Worm (Caenorhabditis elegans): ENCODE measurements around the gene orc-1.

Gene orc-1

DNA sequence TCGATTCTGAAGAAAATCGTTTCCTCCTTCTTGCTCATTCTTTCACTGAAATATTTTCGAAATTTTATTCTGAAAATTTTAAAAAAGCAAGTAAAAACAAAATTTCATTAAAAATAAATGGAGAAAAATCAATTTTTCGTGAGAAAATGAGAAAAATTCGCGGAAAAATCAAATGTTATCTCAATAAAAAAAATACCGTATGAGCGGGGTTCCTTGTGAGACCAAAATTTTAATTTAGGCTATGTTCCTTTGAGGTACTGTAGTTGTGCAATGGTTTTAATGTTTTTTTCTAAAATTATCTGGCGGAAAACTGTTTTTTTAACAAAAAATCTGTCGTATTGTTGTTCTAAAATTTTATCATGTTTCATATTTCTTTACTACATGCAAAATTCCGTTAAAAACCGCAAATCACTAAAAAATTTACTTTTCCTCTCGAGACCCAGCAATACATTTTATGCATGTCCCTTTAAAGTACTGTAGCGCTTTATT is 42.7 kb upstream of the orc-1 start, which contains the start of gene epg-6 (continued):
- TF ChIP-seq nfya-2 (GFP tag; IDR thresholded peaks at IDR 0.05) (no peak), snpc-1.1 (tag; optimal IDR thresholded peaks at IDR 0.05; ENCODE audit: insufficient read depth) (peak; percentile 17), atf-7 (tag; optimal IDR thresholded peaks at IDR 0.05) (no peak), aptf-2 (GFP tag; conservative IDR thresholded peaks at IDR 0.05) (no peak), hmg-1.2 (GFP tag; IDR thresholded peaks at IDR 0.05) (peak; percentile 21; the same call in 1 of the 2 replicates), F33H1.4 (GFP tag; IDR thresholded peaks at IDR 0.05) (peak; percentile 94), tbp1 (GFP tag; optimal IDR thresholded peaks at IDR 0.05) (peak; percentile 14), mxl-1 (tag; optimal IDR thresholded peaks at IDR 0.05) (no peak), efl-1 (GFP tag; optimal IDR thresholded peaks at IDR 0.05) (peak; percentile 75), nfya-1 (tag; optimal IDR thresholded peaks at IDR 0.05; ENCODE audit: borderline replicate concordance, insufficient read depth) (no peak), B0261.1 (tag; optimal IDR thresholded peaks at IDR 0.05) (no peak), hsf-1 (GFP tag; IDR thresholded peaks at IDR 0.05) (0 out of 2 replicates have a peak, but pooled peaks have one; percentile 28), B0336.3 (GFP tag; IDR thresholded peaks at IDR 0.05) (no peak), athp-1 (tag; optimal IDR thresholded peaks at IDR 0.05) (no peak), dpl-1 (GFP tag; optimal IDR thresholded peaks at IDR 0.05) (peak; percentile 27), madf-8 (GFP tag; conservative IDR thresholded peaks at IDR 0.05) (peak; percentile 82), ceh-79 (tag; optimal IDR thresholded peaks at IDR 0.05) (no peak), let-607 (tag; optimal IDR thresholded peaks at IDR 0.05) (no peak), hlh-26 (GFP tag; conservative IDR thresholded peaks at IDR 0.05) (no peak), Y56A3A.18 (GFP tag; IDR thresholded peaks at IDR 0.05) (no peak), egrh-3 (GFP tag; IDR thresholded peaks at IDR 0.05) (no peak), hrde-1 (tag; optimal IDR thresholded peaks at IDR 0.05; ENCODE audit: borderline replicate concordance) (no peak), lin-26 (GFP tag; IDR thresholded peaks at IDR 0.05) (no peak), snpc-1.3 (tag; optimal IDR thresholded peaks at IDR 0.05; ENCODE audit: insufficient read depth) (peak; percentile 58), ceh-91 (GFP tag; IDR thresholded peaks at IDR 0.05) (peak; percentile 84), gei-17 (GFP tag; optimal IDR thresholded peaks at IDR 0.05) (no peak), cebp-1 (GFP tag; IDR thresholded peaks at IDR 0.05) (no peak), cebp-1 (tag; optimal IDR thresholded peaks at IDR 0.05) (no peak), nhr-27 (tag; optimal IDR thresholded peaks at IDR 0.05) (no peak), nhr-80 (tag; optimal IDR thresholded peaks at IDR 0.05) (no peak), snpc-3.4 (tag; optimal IDR thresholded peaks at IDR 0.05) (peak; percentile 8), snpc-4 (GFP tag; optimal IDR thresholded peaks at IDR 0.05) (no peak), snpc-4 (tag; optimal IDR thresholded peaks at IDR 0.05) (peak in 1 of 4 experiments; percentile 0), rcor-1 (GFP tag; IDR thresholded peaks at IDR 0.05) (no peak), lsl-1 (GFP tag; optimal IDR thresholded peaks at IDR 0.05) (peak; percentile 99), Y67H2A.10 (GFP tag; conservative IDR thresholded peaks at IDR 0.05) (no peak), ztf-18 (tag; optimal IDR thresholded peaks at IDR 0.05) (no peak), chd-7 (tag; optimal IDR thresholded peaks at IDR 0.05) (no peak), B0035.1 (tag; optimal IDR thresholded peaks at IDR 0.05) (no peak)

DNA sequence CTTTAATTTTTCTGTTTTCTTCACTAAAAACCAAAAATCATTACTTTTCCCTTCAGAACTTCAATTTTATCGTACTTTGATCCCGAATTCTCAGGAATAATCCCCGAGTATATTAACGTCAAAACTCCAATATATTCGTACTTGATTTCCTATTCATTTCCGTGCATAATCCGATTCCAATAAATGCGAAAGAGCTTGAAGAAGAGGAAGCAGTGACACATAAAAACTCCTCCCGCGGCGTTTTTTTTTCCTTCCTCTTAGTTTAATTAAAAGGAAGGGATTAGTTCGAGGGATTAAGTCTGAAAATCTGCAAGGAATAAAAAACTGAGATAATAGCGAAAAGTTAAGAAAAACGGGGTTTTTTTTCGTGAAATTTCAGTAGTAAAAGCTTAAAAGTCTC is 42.0 kb upstream of the orc-1 start:
- TF ChIP-seq hlh-26 (GFP tag; conservative IDR thresholded peaks at IDR 0.05) (no peak), ztf-22 (GFP tag; optimal IDR thresholded peaks at IDR 0.05) (no peak), Y53F4B.3 (GFP tag; IDR thresholded peaks at IDR 0.05) (no peak), nfya-2 (GFP tag; IDR thresholded peaks at IDR 0.05) (no peak), nfyb-1 (GFP tag; IDR thresholded peaks at IDR 0.05) (no peak), repo-1 (tag; optimal IDR thresholded peaks at IDR 0.05) (no peak), ztf-6 (GFP tag; IDR thresholded peaks at IDR 0.05) (no peak), nhr-90 (tag; optimal IDR thresholded peaks at IDR 0.05) (no peak), lsl-1 (GFP tag; optimal IDR thresholded peaks at IDR 0.05) (no peak), somi-1 (GFP tag; optimal IDR thresholded peaks at IDR 0.05) (no peak)

All from whole organism, young adult.